Comparison of ENCODE assay signal across 2 fruit fly cellular contexts in genomic region chr3R:25870389-25870788, dm6.
TF ChIP-seq lines count a peak whose summit lies in the region.

No protein-coding gene starts in this region.

- no peak for TF ChIP-seq CTCF in whole organism, embryonic (GFP tag; optimal IDR thresholded peaks at IDR 0.05; lab: Kevin White, UChicago)

TF ChIP-seq in whole organism, embryonic, 481 proteins besides CTCF, POLR2A, EP300 and RAD21:
- TF ChIP-seq CG6813 (GFP tag; optimal IDR thresholded peaks at IDR 0.05; lab: Kevin White, UChicago) (peak; percentile 10), CG18476 (GFP tag; optimal IDR thresholded peaks at IDR 0.05; lab: Kevin White, UChicago) (no peak), BtbVII (GFP tag; optimal IDR thresholded peaks at IDR 0.05; lab: Kevin White, UChicago) (peak; percentile 28), pho (GFP tag; optimal IDR thresholded peaks at IDR 0.05; lab: Kevin White, UChicago) (peak; percentile 2), fd3F (GFP tag; optimal IDR thresholded peaks at IDR 0.05; lab: Kevin White, UChicago) (peak; percentile 37), Atf-2 (GFP tag; optimal IDR thresholded peaks at IDR 0.05; lab: Kevin White, UChicago) (no peak), CG30020 (tag; optimal IDR thresholded peaks at IDR 0.05; lab: Kevin White, UChicago) (no peak), HLH54F (GFP tag; optimal IDR thresholded peaks at IDR 0.05; lab: Kevin White, UChicago) (no peak), CG15514 (GFP tag; optimal IDR thresholded peaks at IDR 0.05; lab: Kevin White, UChicago) (peak; percentile 67), Hmr (GFP tag; optimal IDR thresholded peaks at IDR 0.05; lab: Kevin White, UChicago) (peak; percentile 75), Fer2 (tag; optimal IDR thresholded peaks at IDR 0.05; lab: Kevin White, UChicago) (peak; percentile 23), CG13296 (GFP tag; optimal IDR thresholded peaks at IDR 0.05; lab: Kevin White, UChicago) (peak; percentile 32), ERR (GFP tag; optimal IDR thresholded peaks at IDR 0.05; lab: Kevin White, UChicago) (no peak), CG12155 (GFP tag; optimal IDR thresholded peaks at IDR 0.05; lab: Kevin White, UChicago) (no peak), schlank (tag; optimal IDR thresholded peaks at IDR 0.05; lab: Kevin White, UChicago) (peak; percentile 16), CG2120 (GFP tag; optimal IDR thresholded peaks at IDR 0.05; lab: Kevin White, UChicago) (peak; percentile 31), lab (GFP tag; optimal IDR thresholded peaks at IDR 0.05; lab: Kevin White, UChicago) (peak; percentile 68), CG6765 (GFP tag; optimal IDR thresholded peaks at IDR 0.05; lab: Kevin White, UChicago) (peak; percentile 51), Atf6 (GFP tag; IDR thresholded peaks at IDR 0.05; lab: Robert Waterston, UW) (peak; percentile 60; the same call in 1 of the 2 replicates), CG3281 (GFP tag; optimal IDR thresholded peaks at IDR 0.05; lab: Kevin White, UChicago) (peak; percentile 51), Meics (GFP tag; optimal IDR thresholded peaks at IDR 0.05; lab: Kevin White, UChicago) (peak; percentile 51), CG18599 (GFP tag; optimal IDR thresholded peaks at IDR 0.05; lab: Kevin White, UChicago) (peak; percentile 56), CG3407 (GFP tag; optimal IDR thresholded peaks at IDR 0.05; lab: Kevin White, UChicago) (no peak), Gug (GFP tag; IDR thresholded peaks at IDR 0.05; lab: Robert Waterston, UW) (no peak), CG1647 (GFP tag; optimal IDR thresholded peaks at IDR 0.05; lab: Kevin White, UChicago) (no peak), nau (GFP tag; optimal IDR thresholded peaks at IDR 0.05; lab: Kevin White, UChicago) (no peak), Pdp1 (GFP tag; optimal IDR thresholded peaks at IDR 0.05; lab: Kevin White, UChicago) (no peak)

TF ChIP-seq in whole organism, wandering third instar larva, 38 proteins besides CTCF, POLR2A, EP300 and RAD21:
- no peak for TF ChIP-seq Hnf4 (GFP tag; optimal IDR thresholded peaks at IDR 0.05; lab: Kevin White, UChicago)
- TF ChIP-seq Hr83 (GFP tag; optimal IDR thresholded peaks at IDR 0.05; lab: Kevin White, UChicago; ENCODE audit: poor library complexity, severe bottlenecking), result peak; percentile 15
- no peak for TF ChIP-seq woc (GFP tag; optimal IDR thresholded peaks at IDR 0.05; lab: Kevin White, UChicago)
